Worm (Caenorhabditis elegans): ENCODE measurements around the gene F53F4.7.

The F53F4.7 gene

ce11 chrV:13609806-13610205, 4.0 kb downstream of the F53F4.7 start:
- TF ChIP-seq blmp-1 (tag; optimal IDR thresholded peaks at IDR 0.05), result peak; percentile 61
- no peak for TF ChIP-seq rnt-1 (tag; optimal IDR thresholded peaks at IDR 0.05)

- TF ChIP-seq ama-1 (optimal IDR thresholded peaks at IDR 0.05) (no peak), pag-3 (tag; optimal IDR thresholded peaks at IDR 0.05; ENCODE audit: borderline replicate concordance, insufficient read depth) (no peak), nhr-90 (tag; optimal IDR thresholded peaks at IDR 0.05; ENCODE audit: poor library complexity) (peak; percentile 15), ceh-8 (GFP tag; optimal IDR thresholded peaks at IDR 0.05) (no peak), elt-3 (tag; optimal IDR thresholded peaks at IDR 0.05) (peak in 2 of 6 experiments; percentile 35 to 82), C04F5.9 (tag; optimal IDR thresholded peaks at IDR 0.05) (no peak), pqm-1 (tag; optimal IDR thresholded peaks at IDR 0.05) (no peak), Y116A8C.19 (tag; optimal IDR thresholded peaks at IDR 0.05; ENCODE audit: borderline replicate concordance) (no peak), ztf-4 (tag; optimal IDR thresholded peaks at IDR 0.05) (no peak), tbx-2 (tag; optimal IDR thresholded peaks at IDR 0.05) (peak; percentile 33), unc-30 (tag; optimal IDR thresholded peaks at IDR 0.05) (no peak), snpc-4 (tag; optimal IDR thresholded peaks at IDR 0.05) (no peak), nhr-19 (GFP tag; conservative IDR thresholded peaks at IDR 0.05) (peak; percentile 20; the same call in 1 of the 2 replicates), lin-13 (GFP tag; optimal IDR thresholded peaks at IDR 0.05) (no peak), nhr-85 (tag) (peak; percentile 92), snu-23 (GFP tag; optimal IDR thresholded peaks at IDR 0.05) (peak; percentile 46), ztf-11 (tag; optimal IDR thresholded peaks at IDR 0.05) (no peak), unc-62 (GFP tag; optimal IDR thresholded peaks at IDR 0.05) (no peak), ceh-63 (GFP tag; optimal IDR thresholded peaks at IDR 0.05) (no peak), nhr-20 (tag; optimal IDR thresholded peaks at IDR 0.05) (peak; percentile 62), C34B4.2 (tag; optimal IDR thresholded peaks at IDR 0.05) (no peak), zip-4 (GFP tag; optimal IDR thresholded peaks at IDR 0.05) (no peak), aha-1 (tag; optimal IDR thresholded peaks at IDR 0.05) (no peak), lin-35 (GFP tag; optimal IDR thresholded peaks at IDR 0.05) (peak in 1 of 2 experiments; percentile 42), blmp-1 (tag; optimal IDR thresholded peaks at IDR 0.05) (peak; percentile 81), xbp-1 (tag; optimal IDR thresholded peaks at IDR 0.05) (no peak), lin-14 (GFP tag; optimal IDR thresholded peaks at IDR 0.05) (no peak), ceh-82 (tag; optimal IDR thresholded peaks at IDR 0.05) (no peak), jun-1 (tag; optimal IDR thresholded peaks at IDR 0.05) (no peak), C16A3.4 (tag; optimal IDR thresholded peaks at IDR 0.05) (no peak), irx-1 (tag; optimal IDR thresholded peaks at IDR 0.05) (no peak), nhr-237 (tag; optimal IDR thresholded peaks at IDR 0.05) (no peak), aly-2 (tag; optimal IDR thresholded peaks at IDR 0.05) (no peak), egl-13 (tag; optimal IDR thresholded peaks at IDR 0.05) (no peak), unc-98 (GFP tag; IDR thresholded peaks at IDR 0.05) (no peak), pax-3 (tag; optimal IDR thresholded peaks at IDR 0.05) (no peak), nhr-11 (tag; optimal IDR thresholded peaks at IDR 0.05) (no peak), skn-1 (tag; optimal IDR thresholded peaks at IDR 0.05) (no peak), nhr-71 (tag; optimal IDR thresholded peaks at IDR 0.05) (peak; percentile 44), vab-15 (tag; optimal IDR thresholded peaks at IDR 0.05) (peak; percentile 45), fos-1 (tag; optimal IDR thresholded peaks at IDR 0.05) (no peak)
These were observed 5.3 kb downstream of the F53F4.7 start for ce11 chrV:13608486-13608885.

Data from whole organism, L1 larva.